Fruit fly (Drosophila melanogaster) whole organism, embryonic: ENCODE results near the gene CG6937.

ENCODE experiments used
- Abd-B ChIP-seq: fragments of 200-800 bp; sonication (Bioruptor generic); optimal IDR thresholded peaks from 2 replicates; lab custom pipeline; 2018; ENCODE audit warnings: missing biosample characterization, mild to moderate bottlenecking, missing genetic modification characterization, moderate library complexity
- CG12769 ChIP-seq: fragments of 200-800 bp; sonication (Bioruptor generic); optimal IDR thresholded peaks from 2 replicates; lab custom pipeline; 2019; ENCODE audit warnings: missing biosample characterization, mild to moderate bottlenecking, missing genetic modification characterization, moderate library complexity
- CG8478 ChIP-seq: fragments of >200 bp; optimal IDR thresholded peaks from 2 replicates; lab custom pipeline; 2018
- Hmr ChIP-seq: fragments of 200-800 bp; sonication (Bioruptor generic); optimal IDR thresholded peaks from 3 replicates; lab custom pipeline; 2017; ENCODE audit warnings: mild to moderate bottlenecking, missing biosample characterization, missing genetic modification reagents, missing genetic modification characterization
- Hr39 ChIP-seq: fragments of >200 bp; optimal IDR thresholded peaks from 2 replicates; lab custom pipeline; 2017
- lilli ChIP-seq: fragments of 200-800 bp; sonication (Bioruptor generic); optimal IDR thresholded peaks from 3 replicates; lab custom pipeline; 2016; ENCODE audit warnings: missing biosample characterization, missing genetic modification characterization
- salm ChIP-seq: fragments of 200-800 bp; sonication (Bioruptor generic); optimal IDR thresholded peaks from 2 replicates; lab custom pipeline; 2018; ENCODE audit warnings: missing biosample characterization, mild to moderate bottlenecking, missing genetic modification characterization
- tna ChIP-seq: fragments of 200-800 bp; sonication (Bioruptor generic); IDR thresholded peaks from 2 replicates; pipeline ENCODE4 v1.3.6; 2022; ENCODE audit warnings: missing biosample characterization, missing genetic modification characterization; ENCODE audit not compliant: partially characterized antibody
- ttk ChIP-seq: fragments of 200-800 bp; sonication (Bioruptor generic); IDR thresholded peaks from 2 replicates; pipeline ENCODE4 v2.1.2; 2022; ENCODE audit warnings: missing biosample characterization, missing genetic modification characterization
- wek ChIP-seq: fragments of 200-800 bp; sonication (Bioruptor generic); optimal IDR thresholded peaks from 3 replicates; lab custom pipeline; 2018; ENCODE audit warnings: missing biosample characterization, mild to moderate bottlenecking, missing genetic modification characterization, moderate library complexity

DNA sequence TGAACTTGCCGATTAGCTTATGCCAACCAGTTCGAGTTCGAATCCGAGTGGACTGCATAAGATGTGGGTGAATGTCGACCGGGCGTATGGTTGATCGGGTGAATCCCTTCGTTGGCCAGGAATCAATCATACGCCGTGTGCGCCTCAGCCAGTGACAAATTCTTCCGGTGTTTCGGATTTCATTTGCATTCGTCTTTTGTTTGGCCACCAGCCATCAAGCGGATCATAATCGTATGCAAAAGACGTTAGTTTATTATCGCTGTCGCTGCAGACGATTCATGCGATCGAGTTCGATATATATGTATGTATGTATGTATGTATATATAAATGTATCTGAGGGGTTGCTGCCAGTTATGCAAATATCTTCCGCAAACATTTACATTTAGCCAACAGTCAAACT, 20.5 kb upstream of the CG6937 start:
- no peak for TF ChIP-seq ttk (GFP tag; lab: Robert Waterston, UW)
- no peak for TF ChIP-seq Hr39
- TF ChIP-seq CG8478 (lab: Kevin White, UChicago): no peak
- TF ChIP-seq wek: no peak
- no peak for TF ChIP-seq CG12769
- no peak for TF ChIP-seq Abd-B (GFP tag; lab: Kevin White, UChicago)
- TF ChIP-seq tna: no peak
- TF ChIP-seq salm (tag; lab: Kevin White, UChicago): no peak
- TF ChIP-seq Hmr (GFP tag; lab: Kevin White, UChicago): no peak
- TF ChIP-seq lilli (GFP tag; lab: Kevin White, UChicago): no peak
